Worm (Caenorhabditis elegans) whole organism, mixed stage, embryonic: ENCODE data around the gene K08B5.1.

Experiments
- mep-1 ChIP-seq: fragments of 150-350 bp; optimal IDR thresholded peaks from 2 replicates; lab custom pipeline; 2017; ENCODE audit warnings: missing biosample characterization, missing genetic modification reagents, missing genetic modification characterization, inconsistent platforms
- nhr-76 ChIP-seq: sonication (generic microtip); optimal IDR thresholded peaks from 2 replicates; lab custom pipeline; 2017; ENCODE audit warnings: missing biosample characterization, missing genetic modification characterization

DNA sequence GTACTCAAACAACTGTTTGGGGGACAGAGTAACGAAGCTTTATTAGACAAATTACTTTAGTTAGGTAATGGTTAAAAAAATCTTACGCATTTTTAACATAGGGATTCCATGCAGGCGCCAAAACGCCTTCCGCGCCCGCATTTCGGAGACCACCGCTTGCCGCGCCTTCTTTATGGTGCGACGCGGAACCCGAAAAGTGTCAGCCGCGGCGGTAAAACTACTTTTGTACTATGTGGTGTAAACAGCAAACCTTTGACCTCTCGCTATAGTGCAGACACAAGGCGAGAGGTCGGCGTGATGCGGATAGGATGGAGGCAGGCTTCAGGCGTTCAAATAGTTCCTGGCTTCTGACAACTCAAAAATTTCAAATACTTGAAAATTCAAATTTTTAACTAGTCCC lies 17.0 kb downstream of the K08B5.1 start:
- no peak for TF ChIP-seq mep-1 (tag; lab: Kevin White, UChicago)
- TF ChIP-seq nhr-76 (tag; lab: Kevin White, UChicago), result no peak
